Worm (Caenorhabditis elegans) whole organism, late embryonic: ENCODE measurements around the gene epg-6.

Experiments
- C08G9.2 ChIP-seq: sonication (generic microtip); optimal IDR thresholded peaks from 2 replicates; lab custom pipeline; 2016; ENCODE audit warnings: mild to moderate bottlenecking, missing genetic modification characterization, moderate library complexity, missing compliant biosample characterization
- ceh-9 ChIP-seq: sonication (generic microtip); optimal IDR thresholded peaks from 2 replicates; lab custom pipeline; 2016; ENCODE audit warnings: mild to moderate bottlenecking, missing genetic modification characterization, inconsistent platforms, missing compliant biosample characterization
- dmd-4 ChIP-seq: sonication (generic microtip); optimal IDR thresholded peaks from 2 replicates; lab custom pipeline; 2016; ENCODE audit warnings: borderline replicate concordance, missing genetic modification characterization, missing compliant biosample characterization
- dve-1 ChIP-seq: sonication (generic microtip); optimal IDR thresholded peaks from 2 replicates; lab custom pipeline; 2017; ENCODE audit warnings: antibody characterized with exemption, mild to moderate bottlenecking, missing genetic modification characterization, missing compliant biosample characterization
- madf-2 ChIP-seq: sonication (generic microtip); optimal IDR thresholded peaks from 2 replicates; lab custom pipeline; 2017; ENCODE audit warnings: missing genetic modification characterization, missing compliant biosample characterization
- nhr-11 ChIP-seq: fragments of 150-350 bp; optimal IDR thresholded peaks from 2 replicates; lab custom pipeline; 2014; ENCODE audit warnings: missing biosample characterization, missing genetic modification characterization
- pag-3 ChIP-seq: sonication (generic microtip); optimal IDR thresholded peaks from 2 replicates; lab custom pipeline; 2016; ENCODE audit warnings: missing compliant biosample characterization, missing genetic modification characterization, borderline replicate concordance
- pqm-1 ChIP-seq: sonication (generic microtip); optimal IDR thresholded peaks from 2 replicates; lab custom pipeline; 2016; ENCODE audit warnings: missing genetic modification characterization, missing compliant biosample characterization
- ref-2 ChIP-seq: sonication (generic microtip); optimal IDR thresholded peaks from 2 replicates; lab custom pipeline; 2016; ENCODE audit warnings: missing genetic modification characterization, missing compliant biosample characterization
- rnt-1 ChIP-seq: sonication (generic microtip); optimal IDR thresholded peaks from 2 replicates; lab custom pipeline; 2016; ENCODE audit warnings: missing genetic modification characterization, missing compliant biosample characterization
- unc-3 ChIP-seq, 2 experiments: fragments of 200-800 bp in 1 of 2; sonication (Bioruptor generic) in 1 of 2; sonication (generic microtip) in 1 of 2; conservative IDR thresholded peaks in 1 of 2; optimal IDR thresholded peaks in 1 of 2; 2 replicates each; pipeline versions ENCODE4 v1.3.6 to Lab custom; 2016 to 2022; ENCODE audit warnings: missing compliant biosample characterization in 2 of 2, missing genetic modification characterization in 2 of 2, missing genetic modification reagents in 1 of 2

- TF ChIP-seq unc-3 (GFP tag; conservative IDR thresholded peaks at IDR 0.05; lab: Robert Waterston, UW) (no peak), unc-3 (tag; optimal IDR thresholded peaks at IDR 0.05; lab: Kevin White, UChicago) (no peak), ceh-9 (tag; lab: Kevin White, UChicago) (no peak), ref-2 (tag; lab: Kevin White, UChicago) (no peak), dmd-4 (tag; lab: Kevin White, UChicago) (no peak), madf-2 (tag; lab: Kevin White, UChicago) (no peak), rnt-1 (tag; lab: Kevin White, UChicago) (no peak), pag-3 (tag; lab: Kevin White, UChicago) (no peak), nhr-11 (tag; lab: Kevin White, UChicago) (no peak), pqm-1 (no peak), C08G9.2 (tag; lab: Kevin White, UChicago) (no peak), dve-1 (tag; lab: Kevin White, UChicago) (no peak)
These were observed 3.3 kb upstream of the epg-6 start, which contains the start of gene Y39A1A.2 for ce11 chrIII:10603248-10603647.
